Worm (Caenorhabditis elegans): Measurements from ENCODE around the gene sre-4.
A peak's percentile ranks its signal among the peaks of the same experiment; 100 is the strongest.

The sre-4 gene

ce11 chrIV:9762667-9763173 is 21.9 kb downstream of the sre-4 start (continued):
- no peak for TF ChIP-seq cey-2 (tag; optimal IDR thresholded peaks at IDR 0.05; ENCODE audit: borderline replicate concordance, insufficient read depth)
- TF ChIP-seq ceh-62 (tag; optimal IDR thresholded peaks at IDR 0.05) = no peak
- no peak for TF ChIP-seq zfp-2 (tag; optimal IDR thresholded peaks at IDR 0.05)
- TF ChIP-seq set-16 (GFP tag; IDR thresholded peaks at IDR 0.05) = no peak
- TF ChIP-seq hif-1 (tag; optimal IDR thresholded peaks at IDR 0.05) = no peak
- no peak for TF ChIP-seq ceh-20 (GFP tag; IDR thresholded peaks at IDR 0.05)
- peak; percentile 38; the same call in 1 of the 2 replicates for TF ChIP-seq dmd-6 (GFP tag; IDR thresholded peaks at IDR 0.05)
- TF ChIP-seq snpc-1.2 (GFP tag; IDR thresholded peaks at IDR 0.05) = no peak
- no peak for TF ChIP-seq arid-1 (GFP tag; conservative IDR thresholded peaks at IDR 0.05)
- no peak for TF ChIP-seq zip-11 (GFP tag; IDR thresholded peaks at IDR 0.05)
- TF ChIP-seq nhr-48 (tag; optimal IDR thresholded peaks at IDR 0.05) = no peak
- TF ChIP-seq lin-13 (GFP tag; optimal IDR thresholded peaks at IDR 0.05) = no peak
- TF ChIP-seq ztf-7 (tag; optimal IDR thresholded peaks at IDR 0.05) = no peak
- no peak for TF ChIP-seq aly-2 (tag; optimal IDR thresholded peaks at IDR 0.05)
- no peak for TF ChIP-seq nhr-102 (tag; optimal IDR thresholded peaks at IDR 0.05)
- no peak for TF ChIP-seq skn-1 (tag; optimal IDR thresholded peaks at IDR 0.05)
- no peak for TF ChIP-seq dmd-8 (GFP tag; IDR thresholded peaks at IDR 0.05)
- TF ChIP-seq ceh-82 (tag; optimal IDR thresholded peaks at IDR 0.05) = no peak
- no peak for TF ChIP-seq F37D6.2 (tag; optimal IDR thresholded peaks at IDR 0.05)
- no peak for TF ChIP-seq lir-3 (tag; optimal IDR thresholded peaks at IDR 0.05)
- no peak for TF ChIP-seq ZK546.5 (tag; optimal IDR thresholded peaks at IDR 0.05)
- peak in 1 of 2 experiments; percentile 31 for TF ChIP-seq mdl-1 (tag; optimal IDR thresholded peaks at IDR 0.05)
- TF ChIP-seq nhr-28 (tag; optimal IDR thresholded peaks at IDR 0.05) = peak; percentile 31
- TF ChIP-seq lin-1 (GFP tag; IDR thresholded peaks at IDR 0.05) = peak; percentile 75; the same call in 1 of the 2 replicates
- no peak for TF ChIP-seq snpc-4 (tag; optimal IDR thresholded peaks at IDR 0.05)
- TF ChIP-seq F44E2.7 (GFP tag; IDR thresholded peaks at IDR 0.05) = no peak
- TF ChIP-seq ceh-28 (tag; optimal IDR thresholded peaks at IDR 0.05) = no peak
- no peak for TF ChIP-seq nhr-76 (tag; optimal IDR thresholded peaks at IDR 0.05)
- no peak for TF ChIP-seq lin-39 (tag; optimal IDR thresholded peaks at IDR 0.05)
- no peak for TF ChIP-seq lin-15B (tag; optimal IDR thresholded peaks at IDR 0.05)
- TF ChIP-seq F49E8.2 (tag; optimal IDR thresholded peaks at IDR 0.05; ENCODE audit: borderline replicate concordance) = no peak
- TF ChIP-seq T20F7.1 (GFP tag; optimal IDR thresholded peaks at IDR 0.05) = no peak
- TF ChIP-seq nhr-10 (tag; optimal IDR thresholded peaks at IDR 0.05) = no peak
- no peak for TF ChIP-seq dmd-9 (GFP tag; IDR thresholded peaks at IDR 0.05)
- TF ChIP-seq spr-3 (GFP tag; optimal IDR thresholded peaks at IDR 0.05) = no peak
- no peak for TF ChIP-seq ztf-11 (tag; optimal IDR thresholded peaks at IDR 0.05)

- peak; percentile 21 for TF ChIP-seq hlh-11 (tag; optimal IDR thresholded peaks at IDR 0.05)
- peak; percentile 67 for TF ChIP-seq hlh-30 (tag; optimal IDR thresholded peaks at IDR 0.05; ENCODE audit: insufficient read depth)
- TF ChIP-seq mep-1 (tag; optimal IDR thresholded peaks at IDR 0.05) = no peak
- TF ChIP-seq T20F7.1 (GFP tag; optimal IDR thresholded peaks at IDR 0.05) = peak; percentile 19
- peak; percentile 19 for TF ChIP-seq dve-1 (tag; optimal IDR thresholded peaks at IDR 0.05; ENCODE audit: insufficient read depth)
- TF ChIP-seq aha-1 (tag) = peak; percentile 46
These were observed 22.8 kb downstream of the sre-4 start for ce11 chrIV:9761751-9762150.

ce11 chrIV:9757425-9757740 is 27.2 kb downstream of the sre-4 start, which contains the start of gene nhr-97:
Gene nhr-97 (plus strand): TSS chrIV:9757641.
- TF ChIP-seq lin-38 (GFP tag; IDR thresholded peaks at IDR 0.05) (no peak), nhr-42 (GFP tag; IDR thresholded peaks at IDR 0.05) (no peak), egl-43 (GFP tag; IDR thresholded peaks at IDR 0.05) (no peak), mdt-29 (GFP tag; IDR thresholded peaks at IDR 0.05) (no peak), dve-1 (tag; optimal IDR thresholded peaks at IDR 0.05; ENCODE audit: insufficient read depth) (no peak), madf-5 (GFP tag; IDR thresholded peaks at IDR 0.05) (no peak), mdl-1 (tag; optimal IDR thresholded peaks at IDR 0.05) (no peak), lin-29 (GFP tag; IDR thresholded peaks at IDR 0.05) (no peak), ceh-62 (tag; optimal IDR thresholded peaks at IDR 0.05) (no peak), duxl-1 (tag; optimal IDR thresholded peaks at IDR 0.05; ENCODE audit: poor library complexity) (no peak), vab-7 (GFP tag; IDR thresholded peaks at IDR 0.05) (no peak), gei-8 (GFP tag; optimal IDR thresholded peaks at IDR 0.05) (no peak), ztf-7 (tag; optimal IDR thresholded peaks at IDR 0.05) (no peak), tra-1 (GFP tag; IDR thresholded peaks at IDR 0.05) (no peak), zag-1 (tag; optimal IDR thresholded peaks at IDR 0.05) (no peak)
